1 worm cellular context compared by ENCODE assay signal in the genomic region with DNA sequence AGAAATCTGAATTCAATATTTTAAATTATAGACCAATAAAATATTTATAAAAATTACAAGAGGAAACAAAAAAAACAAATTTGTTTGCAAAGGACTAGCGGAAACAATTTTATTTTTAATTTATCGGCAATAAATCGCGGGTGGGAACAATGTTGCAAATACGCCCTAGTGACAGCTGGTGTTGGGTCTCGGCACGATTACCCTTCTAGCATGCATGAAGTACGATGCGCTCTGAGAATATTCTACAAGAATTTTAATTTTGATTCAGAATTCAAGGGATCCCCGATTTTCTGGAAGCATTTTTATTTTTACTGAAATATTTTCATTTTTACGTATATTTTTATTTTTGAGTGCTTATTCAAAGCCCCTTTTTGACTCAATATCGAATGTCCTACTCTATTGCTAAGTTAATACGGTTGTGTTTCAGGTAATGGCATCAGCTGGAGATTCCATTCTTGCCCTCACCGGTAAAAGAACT.
TF ChIP-seq lines count a peak whose summit lies in the region.

A gene (minus strand): TSS at position 8 of the 478 bp plus-strand sequence.
A gene (plus strand): TSS at position 428 of the 478 bp plus-strand sequence.

TF ChIP-seq in whole organism, L4 larva, 104 proteins besides CTCF, POLR2A, EP300 and RAD21 (continued from another document):
- TF ChIP-seq hif-1 (tag; optimal IDR thresholded peaks at IDR 0.05; lab: Kevin White, UChicago) (peak in 1 of 2 experiments; percentile 67), ceh-82 (tag; optimal IDR thresholded peaks at IDR 0.05; lab: Kevin White, UChicago) (no peak), tra-1 (GFP tag; IDR thresholded peaks at IDR 0.05; lab: Robert Waterston, UW) (peak; percentile 91), unc-39 (tag; optimal IDR thresholded peaks at IDR 0.05; lab: Kevin White, UChicago) (no peak), lsy-2 (tag; optimal IDR thresholded peaks at IDR 0.05; lab: Kevin White, UChicago) (peak; percentile 99 to 100), mes-2 (tag; optimal IDR thresholded peaks at IDR 0.05; lab: Kevin White, UChicago; ENCODE audit: poor library complexity, severe bottlenecking) (peak; percentile 98), nhr-41 (GFP tag; IDR thresholded peaks at IDR 0.05; lab: Robert Waterston, UW) (no peak), ztf-7 (tag; optimal IDR thresholded peaks at IDR 0.05; lab: Kevin White, UChicago) (peak; percentile 87), spr-3 (GFP tag; optimal IDR thresholded peaks at IDR 0.05; lab: Kevin White, UChicago) (peak; percentile 78), hlh-30 (tag; optimal IDR thresholded peaks at IDR 0.05; lab: Kevin White, UChicago; ENCODE audit: insufficient read depth) (peak; percentile 90), duxl-1 (tag; optimal IDR thresholded peaks at IDR 0.05; lab: Kevin White, UChicago; ENCODE audit: poor library complexity) (peak; percentile 92), pha-4 (GFP tag; IDR thresholded peaks at IDR 0.05; lab: Robert Waterston, UW) (peak; percentile 87), pha-4 (tag; optimal IDR thresholded peaks at IDR 0.05; lab: Kevin White, UChicago) (peak; percentile 88), snpc-1.2 (GFP tag; IDR thresholded peaks at IDR 0.05; lab: Robert Waterston, UW) (no peak), ztf-11 (tag; optimal IDR thresholded peaks at IDR 0.05; lab: Kevin White, UChicago) (no peak), lir-3 (tag; optimal IDR thresholded peaks at IDR 0.05; lab: Kevin White, UChicago) (peak; percentile 41), php-3 (GFP tag; IDR thresholded peaks at IDR 0.05; lab: Robert Waterston, UW) (peak; percentile 96), cey-2 (tag; optimal IDR thresholded peaks at IDR 0.05; lab: Kevin White, UChicago; ENCODE audit: borderline replicate concordance, insufficient read depth) (no peak), lin-13 (GFP tag; optimal IDR thresholded peaks at IDR 0.05; lab: Kevin White, UChicago) (peak; percentile 87), nhr-76 (tag; optimal IDR thresholded peaks at IDR 0.05; lab: Kevin White, UChicago) (peak; percentile 2), arid-1 (GFP tag; conservative IDR thresholded peaks at IDR 0.05; lab: Robert Waterston, UW) (peak; percentile 93), set-16 (GFP tag; IDR thresholded peaks at IDR 0.05; lab: Robert Waterston, UW) (no peak), nhr-111 (GFP tag; optimal IDR thresholded peaks at IDR 0.05; lab: Kevin White, UChicago) (no peak), lin-29 (GFP tag; IDR thresholded peaks at IDR 0.05; lab: Robert Waterston, UW) (peak; percentile 73), ama-1 (optimal IDR thresholded peaks at IDR 0.05; lab: Kevin White, UChicago) (no peak), zag-1 (tag; optimal IDR thresholded peaks at IDR 0.05; lab: Kevin White, UChicago) (peak; percentile 87), nhr-6 (tag; optimal IDR thresholded peaks at IDR 0.05; lab: Kevin White, UChicago) (peak; percentile 98), Y5F2A.4 (GFP tag; optimal IDR thresholded peaks at IDR 0.05; lab: Kevin White, UChicago) (peak; percentile 41), F37D6.2 (tag; optimal IDR thresholded peaks at IDR 0.05; lab: Kevin White, UChicago) (peak; percentile 88), mdt-29 (GFP tag; IDR thresholded peaks at IDR 0.05; lab: Robert Waterston, UW) (peak; percentile 77), rbr-2 (tag; optimal IDR thresholded peaks at IDR 0.05; lab: Kevin White, UChicago) (peak; percentile 96), saeg-2 (GFP tag; IDR thresholded peaks at IDR 0.05; lab: Robert Waterston, UW) (peak; percentile 76; the same call in 1 of the 2 replicates), zfp-3 (GFP tag; conservative IDR thresholded peaks at IDR 0.05; lab: Robert Waterston, UW) (peak; percentile 87)
